Worm (Caenorhabditis elegans) whole organism, midembryonic: ENCODE results near the gene C35B8.3.
"Not testable (repeated sequence)": the region's sequence is repeated elsewhere in the genome, so short reads cannot be mapped to it uniquely, and the experiment has no call there.

Source experiments
- T22C8.4 ChIP-seq: fragments of 200-800 bp; sonication (Bioruptor generic); IDR thresholded peaks from 2 replicates; pipeline ENCODE4 v1.3.6; 2022; ENCODE audit warnings: missing genetic modification characterization, missing compliant biosample characterization
- cog-1 ChIP-seq: sonication (generic microtip); optimal IDR thresholded peaks from 2 replicates; lab custom pipeline; 2016; ENCODE audit warnings: missing genetic modification characterization, missing compliant biosample characterization
- flt-1 ChIP-seq: fragments of 200-800 bp; sonication (Bioruptor generic); IDR thresholded peaks from 2 replicates; pipeline ENCODE4 v1.3.6; 2022; ENCODE audit warnings: missing genetic modification characterization, missing compliant biosample characterization
- klf-2 ChIP-seq: fragments of 200-800 bp; sonication (Bioruptor generic); conservative IDR thresholded peaks from 2 replicates; pipeline ENCODE4 v1.3.6; 2022; ENCODE audit warnings: missing genetic modification reagents, missing genetic modification characterization, missing compliant biosample characterization
- med-1 ChIP-seq: sonication (generic microtip); optimal IDR thresholded peaks from 2 replicates; lab custom pipeline; 2017; ENCODE audit warnings: missing genetic modification characterization, mild to moderate bottlenecking, missing compliant biosample characterization, antibody characterized with exemption, missing genetic modification reagents; ENCODE audit not compliant: insufficient read depth
- ref-1 ChIP-seq: fragments of 200-800 bp; sonication (Bioruptor generic); conservative IDR thresholded peaks from 2 replicates; pipeline ENCODE4 v1.3.6; 2022; ENCODE audit warnings: missing genetic modification reagents, missing genetic modification characterization, missing compliant biosample characterization
- tab-1 ChIP-seq: fragments of 200-800 bp; sonication (Bioruptor generic); IDR thresholded peaks from 2 replicates; pipeline ENCODE4 v1.3.6; 2022; ENCODE audit warnings: missing genetic modification characterization, missing compliant biosample characterization
- ztf-23 ChIP-seq: fragments of 200-800 bp; sonication (Bioruptor generic); IDR thresholded peaks from 2 replicates; pipeline ENCODE4 v1.3.6; 2022; ENCODE audit warnings: missing genetic modification reagents, missing genetic modification characterization, missing compliant biosample characterization
- ztf-29 ChIP-seq: fragments of 200-800 bp; sonication (Bioruptor generic); IDR thresholded peaks from 2 replicates; pipeline ENCODE4 v1.3.6; 2022; ENCODE audit warnings: missing genetic modification reagents, missing genetic modification characterization, missing compliant biosample characterization

The C35B8.3 gene

ce11 chrX:9183836-9184235 lies 29.9 kb upstream of the C35B8.3 start, which contains the start of gene Y81B9A.2:
Gene Y81B9A.2 (plus strand): TSS chrX:9184136.
- TF ChIP-seq cog-1 (tag; lab: Kevin White, UChicago) (no peak), ref-1 (no peak), med-1 (no peak), tab-1 (GFP tag; lab: Robert Waterston, UW) (no peak), ztf-29 (no peak), T22C8.4 (GFP tag; lab: Robert Waterston, UW) (no peak), klf-2 (GFP tag; lab: Robert Waterston, UW) (no peak), flt-1 (GFP tag; lab: Robert Waterston, UW) (no peak), ztf-23 (GFP tag; lab: Robert Waterston, UW) (no peak)

- TF ChIP-seq ztf-29 (no peak), flt-1 (GFP tag; lab: Robert Waterston, UW) (0 out of 2 replicates have a peak, but pooled peaks have one; percentile 6)
Measured at ce11 chrX:9191795-9192494, 21.8 kb upstream of the C35B8.3 start, which contains the start of gene Y81B9A.1. Gene Y81B9A.1 (plus strand): TSS chrX:9192444.

ce11 chrX:9194081-9194480 lies 19.6 kb upstream of the C35B8.3 start:
- TF ChIP-seq med-1 (no peak), ztf-23 (GFP tag; lab: Robert Waterston, UW) (no peak), T22C8.4 (GFP tag; lab: Robert Waterston, UW) (no peak), ztf-29 (no peak), flt-1 (GFP tag; lab: Robert Waterston, UW) (no peak), tab-1 (GFP tag; lab: Robert Waterston, UW) (no peak), cog-1 (tag; lab: Kevin White, UChicago) (no peak), ref-1 (no peak), klf-2 (GFP tag; lab: Robert Waterston, UW) (no peak)

ce11 chrX:9195375-9196098 lies 18.2 kb upstream of the C35B8.3 start:
- TF ChIP-seq klf-2 (GFP tag; lab: Robert Waterston, UW) (no peak), ztf-23 (GFP tag; lab: Robert Waterston, UW) (no peak), med-1 (no peak), cog-1 (tag; lab: Kevin White, UChicago) (no peak)

ce11 chrX:9203468-9203867 lies 10.3 kb upstream of the C35B8.3 start, which contains the start of gene crb-3:
Gene crb-3 (plus strand): TSS chrX:9203768.
- not testable (repeated sequence) for TF ChIP-seq klf-2 (GFP tag; lab: Robert Waterston, UW); cog-1 (tag; lab: Kevin White, UChicago); tab-1 (GFP tag; lab: Robert Waterston, UW)

ce11 chrX:9204986-9205385 lies 8.7 kb upstream of the C35B8.3 start:
- TF ChIP-seq ztf-23 (GFP tag; lab: Robert Waterston, UW): no peak
- no peak for TF ChIP-seq med-1
- TF ChIP-seq klf-2 (GFP tag; lab: Robert Waterston, UW): no peak

ce11 chrX:9206731-9207130 lies 7.0 kb upstream of the C35B8.3 start:
- TF ChIP-seq ztf-29: no peak
- no peak for TF ChIP-seq cog-1 (tag; lab: Kevin White, UChicago)
- TF ChIP-seq klf-2 (GFP tag; lab: Robert Waterston, UW): no peak
- TF ChIP-seq flt-1 (GFP tag; lab: Robert Waterston, UW): no peak
- no peak for TF ChIP-seq tab-1 (GFP tag; lab: Robert Waterston, UW)
- no peak for TF ChIP-seq ztf-23 (GFP tag; lab: Robert Waterston, UW)
- TF ChIP-seq T22C8.4 (GFP tag; lab: Robert Waterston, UW): no peak
- no peak for TF ChIP-seq ref-1
- no peak for TF ChIP-seq med-1

ce11 chrX:9208492-9208891 lies 5.2 kb upstream of the C35B8.3 start:
- no peak for TF ChIP-seq med-1
- TF ChIP-seq tab-1 (GFP tag; lab: Robert Waterston, UW): no peak
- no peak for TF ChIP-seq flt-1 (GFP tag; lab: Robert Waterston, UW)
- no peak for TF ChIP-seq ztf-29

- TF ChIP-seq T22C8.4 (GFP tag; lab: Robert Waterston, UW) (no peak), ztf-29 (no peak), tab-1 (GFP tag; lab: Robert Waterston, UW) (no peak), med-1 (no peak), ztf-23 (GFP tag; lab: Robert Waterston, UW) (no peak), klf-2 (GFP tag; lab: Robert Waterston, UW) (no peak), flt-1 (GFP tag; lab: Robert Waterston, UW) (no peak), ref-1 (no peak), cog-1 (tag; lab: Kevin White, UChicago) (no peak)
Measured at ce11 chrX:9208933-9209332, 4.8 kb upstream of the C35B8.3 start.

- TF ChIP-seq tab-1 (GFP tag; lab: Robert Waterston, UW): no peak
- no peak for TF ChIP-seq ztf-29
- no peak for TF ChIP-seq med-1
- no peak for TF ChIP-seq cog-1 (tag; lab: Kevin White, UChicago)
- no peak for TF ChIP-seq flt-1 (GFP tag; lab: Robert Waterston, UW)
- no peak for TF ChIP-seq ref-1
- TF ChIP-seq T22C8.4 (GFP tag; lab: Robert Waterston, UW): no peak
- no peak for TF ChIP-seq ztf-23 (GFP tag; lab: Robert Waterston, UW)
- no peak for TF ChIP-seq klf-2 (GFP tag; lab: Robert Waterston, UW)
Measured at ce11 chrX:9210086-9210485, 3.6 kb upstream of the C35B8.3 start.
